Fruit fly (Drosophila melanogaster) whole organism, adult: ENCODE results near the gene PolA2.

ENCODE experiments used
- CG12768 ChIP-seq: fragments of 200-800 bp; sonication (Bioruptor generic); optimal IDR thresholded peaks from 2 replicates; lab custom pipeline; 2017; ENCODE audit warnings: missing biosample characterization, missing genetic modification characterization, mild to moderate bottlenecking, moderate library complexity, missing genetic modification reagents
- CG1620 ChIP-seq: fragments of 200-800 bp; sonication (Bioruptor generic); optimal IDR thresholded peaks from 2 replicates; lab custom pipeline; 2016; ENCODE audit warnings: missing biosample characterization, missing genetic modification characterization
- CG33017 ChIP-seq: fragments of 200-800 bp; sonication (Bioruptor generic); optimal IDR thresholded peaks from 2 replicates; lab custom pipeline; 2018; ENCODE audit warnings: missing biosample characterization, mild to moderate bottlenecking, missing genetic modification characterization, moderate library complexity
- CG7045 ChIP-seq: fragments of 200-800 bp; sonication (Bioruptor generic); optimal IDR thresholded peaks from 2 replicates; lab custom pipeline; 2017; ENCODE audit warnings: missing biosample characterization, mild to moderate bottlenecking, missing genetic modification characterization
- CG7101 ChIP-seq: fragments of 200-800 bp; sonication (Bioruptor generic); optimal IDR thresholded peaks from 2 replicates; lab custom pipeline; 2018; ENCODE audit warnings: missing biosample characterization, mild to moderate bottlenecking, missing genetic modification characterization, moderate library complexity
- Clk ChIP-seq: fragments of 200-800 bp; sonication (Bioruptor generic); optimal IDR thresholded peaks from 2 replicates; lab custom pipeline; 2017; ENCODE audit warnings: missing biosample characterization, missing genetic modification characterization
- Hr96 ChIP-seq: fragments of 200-800 bp; sonication (Bioruptor generic); optimal IDR thresholded peaks from 2 replicates; lab custom pipeline; 2016; ENCODE audit warnings: missing biosample characterization, missing genetic modification characterization
- Mnt ChIP-seq: fragments of 200-800 bp; sonication (Bioruptor generic); optimal IDR thresholded peaks from 2 replicates; lab custom pipeline; 2016; ENCODE audit warnings: missing biosample characterization, mild to moderate bottlenecking, missing genetic modification characterization
- bab1 ChIP-seq: fragments of 200-800 bp; sonication (Bioruptor generic); optimal IDR thresholded peaks from 3 replicates; lab custom pipeline; 2019; ENCODE audit warnings: missing biosample characterization, mild to moderate bottlenecking, missing genetic modification characterization, moderate library complexity
- cic ChIP-seq: fragments of 200-800 bp; sonication (Bioruptor generic); optimal IDR thresholded peaks from 2 replicates; lab custom pipeline; 2017; ENCODE audit warnings: missing biosample characterization, mild to moderate bottlenecking, missing genetic modification characterization, moderate library complexity
- kay ChIP-seq: fragments of 200-800 bp; sonication (Bioruptor generic); peaks from one replicate; lab custom pipeline; 2016; ENCODE audit warnings: missing biosample characterization, missing genetic modification characterization, borderline replicate concordance
- tj ChIP-seq: fragments of 200-800 bp; sonication (Bioruptor generic); optimal IDR thresholded peaks from 3 replicates; lab custom pipeline; 2017; ENCODE audit warnings: missing biosample characterization, mild to moderate bottlenecking, missing genetic modification characterization, moderate library complexity
- toe ChIP-seq: fragments of 200-800 bp; sonication (Bioruptor generic); optimal IDR thresholded peaks from 2 replicates; lab custom pipeline; 2016; ENCODE audit warnings: missing biosample characterization, missing genetic modification characterization

- TF ChIP-seq Mnt = no peak
- TF ChIP-seq tj (GFP tag; lab: Kevin White, UChicago) = no peak
- no peak for TF ChIP-seq cic (GFP tag; lab: Kevin White, UChicago)
- TF ChIP-seq toe (GFP tag; lab: Kevin White, UChicago) = no peak
- TF ChIP-seq bab1 = no peak
- no peak for TF ChIP-seq CG33017 (tag; lab: Kevin White, UChicago)
- TF ChIP-seq Hr96 (GFP tag; lab: Kevin White, UChicago) = no peak
- no peak for TF ChIP-seq kay (GFP tag; lab: Kevin White, UChicago)
- TF ChIP-seq CG7101 (tag; lab: Kevin White, UChicago) = no peak
- no peak for TF ChIP-seq CG12768
- TF ChIP-seq CG7045 (GFP tag; lab: Kevin White, UChicago) = no peak
- no peak for TF ChIP-seq CG1620 (GFP tag; lab: Kevin White, UChicago)
- no peak for TF ChIP-seq Clk
Measured at dm6 chr3R:27224727-27225126, 14.2 kb upstream of the PolA2 start.
